Worm (Caenorhabditis elegans): ENCODE measurements around the gene pfd-1.
A peak's percentile ranks its signal among the peaks of the same experiment; 100 is the strongest.

Gene pfd-1

ce11 chrIV:11149454-11150163, at the start of gene pfd-1, which contains the start of gene F01G4.6:
pfd-1 (plus strand) TSS chrIV:11150113.
F01G4.6 (minus strand) TSS chrIV:11149504.
- TF ChIP-seq ceh-18 (tag; optimal IDR thresholded peaks at IDR 0.05): peak; percentile 39
- TF ChIP-seq dve-1 (tag; optimal IDR thresholded peaks at IDR 0.05): peak; percentile 54
- TF ChIP-seq tbx-2 (tag; optimal IDR thresholded peaks at IDR 0.05): peak; percentile 44
- TF ChIP-seq hlh-30 (tag; optimal IDR thresholded peaks at IDR 0.05; ENCODE audit: insufficient read depth): no peak
- no peak for TF ChIP-seq K09A11.1 (tag; optimal IDR thresholded peaks at IDR 0.05; ENCODE audit: insufficient read depth)
- TF ChIP-seq madf-2 (tag; optimal IDR thresholded peaks at IDR 0.05): no peak
- TF ChIP-seq pag-3 (tag; optimal IDR thresholded peaks at IDR 0.05; ENCODE audit: borderline replicate concordance): no peak
- TF ChIP-seq che-1 (tag; optimal IDR thresholded peaks at IDR 0.05): no peak
- no peak for TF ChIP-seq hlh-6 (tag; optimal IDR thresholded peaks at IDR 0.05)
- no peak for TF ChIP-seq tbx-7 (tag; optimal IDR thresholded peaks at IDR 0.05)
- TF ChIP-seq ref-2 (tag; optimal IDR thresholded peaks at IDR 0.05): peak; percentile 25
- no peak for TF ChIP-seq fkh-6 (tag; optimal IDR thresholded peaks at IDR 0.05)
- peak; percentile 50 for TF ChIP-seq ceh-31 (tag; optimal IDR thresholded peaks at IDR 0.05)
- no peak for TF ChIP-seq nhr-232 (tag; optimal IDR thresholded peaks at IDR 0.05)
- peak; percentile 37 for TF ChIP-seq unc-55 (GFP tag; optimal IDR thresholded peaks at IDR 0.05)
- TF ChIP-seq sdc-2 (tag; optimal IDR thresholded peaks at IDR 0.05): no peak
- TF ChIP-seq hlh-8 (tag; optimal IDR thresholded peaks at IDR 0.05): no peak
- no peak for TF ChIP-seq ets-4 (tag; optimal IDR thresholded peaks at IDR 0.05)
- no peak for TF ChIP-seq hlh-15 (tag; optimal IDR thresholded peaks at IDR 0.05)
- peak; percentile 3 for TF ChIP-seq rnt-1 (tag; optimal IDR thresholded peaks at IDR 0.05)
- TF ChIP-seq ttx-3 (tag; optimal IDR thresholded peaks at IDR 0.05): no peak
- no peak for TF ChIP-seq lin-11 (tag; optimal IDR thresholded peaks at IDR 0.05)
- no peak for TF ChIP-seq ceh-9 (tag; optimal IDR thresholded peaks at IDR 0.05)
- TF ChIP-seq eyg-1 (tag; optimal IDR thresholded peaks at IDR 0.05): no peak
- no peak for TF ChIP-seq nhr-11 (tag; optimal IDR thresholded peaks at IDR 0.05)
- TF ChIP-seq fkh-10 (GFP tag; optimal IDR thresholded peaks at IDR 0.05): no peak
- peak; percentile 90 for TF ChIP-seq nfya-1 (tag; optimal IDR thresholded peaks at IDR 0.05)
- no peak for TF ChIP-seq ceh-24 (tag; optimal IDR thresholded peaks at IDR 0.05)
- TF ChIP-seq ahr-1 (tag; optimal IDR thresholded peaks at IDR 0.05): no peak
- TF ChIP-seq odd-2 (tag; optimal IDR thresholded peaks at IDR 0.05): no peak
- no peak for TF ChIP-seq K02D7.2 (tag; optimal IDR thresholded peaks at IDR 0.05)
- no peak for TF ChIP-seq lim-6 (tag; optimal IDR thresholded peaks at IDR 0.05)
- TF ChIP-seq sox-2 (GFP tag; IDR thresholded peaks at IDR 0.05): no peak
- peak; percentile 29; the same call in 1 of the 2 replicates for TF ChIP-seq unc-3 (GFP tag; conservative IDR thresholded peaks at IDR 0.05)
- TF ChIP-seq unc-3 (tag; optimal IDR thresholded peaks at IDR 0.05): no peak
- TF ChIP-seq ceh-34 (tag; optimal IDR thresholded peaks at IDR 0.05): peak; percentile 14
- peak; percentile 66 for TF ChIP-seq pax-1 (tag; optimal IDR thresholded peaks at IDR 0.05)
- TF ChIP-seq ceh-14 (tag; optimal IDR thresholded peaks at IDR 0.05): no peak
- TF ChIP-seq npax-4 (tag; optimal IDR thresholded peaks at IDR 0.05): no peak
- peak; percentile 46 for TF ChIP-seq unc-42 (tag; optimal IDR thresholded peaks at IDR 0.05)
- TF ChIP-seq ama-1 (optimal IDR thresholded peaks at IDR 0.05): no peak
- no peak for TF ChIP-seq pqm-1 (tag; optimal IDR thresholded peaks at IDR 0.05)
- no peak for TF ChIP-seq ceh-22 (tag; optimal IDR thresholded peaks at IDR 0.05)
- peak; percentile 11 for TF ChIP-seq F13H6.1 (tag; optimal IDR thresholded peaks at IDR 0.05)
- TF ChIP-seq pha-2 (tag; optimal IDR thresholded peaks at IDR 0.05): no peak
- TF ChIP-seq elt-2 (tag; optimal IDR thresholded peaks at IDR 0.05): peak; percentile 48
- peak; percentile 12 for TF ChIP-seq gmeb-2 (tag; optimal IDR thresholded peaks at IDR 0.05)
- TF ChIP-seq syd-9 (tag; optimal IDR thresholded peaks at IDR 0.05): no peak
- TF ChIP-seq hlh-13 (GFP tag; optimal IDR thresholded peaks at IDR 0.05): no peak

All from whole organism, late embryonic.